Fruit fly (Drosophila melanogaster) ovary, adult (tissue): Measurements from ENCODE around the gene syd.

ENCODE experiments used
- CG17801 ChIP-seq: fragments of 200-800 bp; optimal IDR thresholded peaks from 2 replicates; lab custom pipeline; 2019; ENCODE audit warnings: missing biosample characterization, mild to moderate bottlenecking, missing genetic modification characterization, moderate library complexity; ENCODE audit not compliant: partially characterized antibody

The syd gene

dm6 chr3L:7935933-7936494, at the start of gene syd, which contains the start of gene Srp9:
TSS of gene syd (minus strand) at chr3L:7936120.
TSS of gene Srp9 (plus strand) at chr3L:7936373.
- TF ChIP-seq CG17801 (GFP tag; lab: Kevin White, UChicago) = peak; percentile 16

DNA sequence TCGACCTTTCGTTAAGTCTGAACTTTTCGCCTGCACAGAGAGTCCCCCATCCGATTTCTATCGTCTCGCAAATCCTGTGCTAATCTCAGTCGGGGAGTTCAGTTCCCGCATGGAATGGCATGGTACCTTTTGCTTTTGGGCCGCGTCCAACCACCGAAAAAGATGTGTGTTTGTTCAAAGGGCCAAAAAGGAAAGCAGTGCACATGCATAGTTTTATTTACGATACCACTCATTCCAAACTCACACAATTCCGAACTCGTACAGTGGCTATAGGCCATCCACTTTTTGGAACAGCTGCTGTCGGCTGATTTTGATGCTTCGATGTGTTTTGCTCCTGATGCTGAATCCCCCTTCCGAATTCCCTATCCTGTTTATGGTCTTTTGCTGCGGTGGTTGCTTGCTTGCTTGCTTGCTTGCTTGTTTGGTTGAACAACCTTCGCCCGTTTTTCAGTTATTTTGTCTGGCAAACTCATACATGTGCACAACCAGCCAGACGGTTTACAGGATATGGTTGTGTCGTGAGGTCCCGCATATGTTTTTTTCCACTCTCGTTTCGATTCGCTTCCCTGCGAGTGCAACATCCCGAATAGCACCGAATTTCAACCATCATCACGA, 48.8 kb upstream of the syd start:
- no peak for TF ChIP-seq CG17801 (GFP tag; lab: Kevin White, UChicago)

DNA sequence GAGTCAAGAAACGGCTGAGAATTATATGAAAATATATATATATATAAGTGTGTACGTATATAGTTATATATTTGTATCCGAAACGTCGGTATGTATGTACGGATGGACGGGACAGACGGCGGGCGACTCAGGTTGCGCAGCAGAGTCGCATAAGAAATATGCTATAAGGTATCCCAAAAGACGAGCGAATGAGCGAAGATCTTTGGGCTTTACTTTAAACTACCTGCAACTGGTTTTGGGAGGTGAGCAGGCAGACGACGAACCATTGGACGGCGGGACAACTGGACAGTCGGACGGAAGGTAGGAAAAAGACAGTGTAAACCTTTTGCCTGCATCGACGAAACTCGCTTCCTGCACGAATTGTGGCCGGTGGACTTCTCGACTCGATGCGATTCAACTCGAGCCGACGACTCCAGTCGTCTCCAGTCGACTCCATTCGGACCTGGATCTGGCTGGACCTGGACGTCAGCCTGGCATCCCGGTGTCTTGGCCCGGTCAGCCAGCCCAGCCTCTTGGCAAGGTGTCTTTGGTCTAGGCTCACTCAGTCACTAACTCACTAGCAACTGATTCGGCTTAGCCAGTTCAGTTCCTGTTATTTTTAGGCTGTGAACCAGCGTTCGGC, 47.8 kb upstream of the syd start:
- TF ChIP-seq CG17801 (GFP tag; lab: Kevin White, UChicago) = no peak

DNA sequence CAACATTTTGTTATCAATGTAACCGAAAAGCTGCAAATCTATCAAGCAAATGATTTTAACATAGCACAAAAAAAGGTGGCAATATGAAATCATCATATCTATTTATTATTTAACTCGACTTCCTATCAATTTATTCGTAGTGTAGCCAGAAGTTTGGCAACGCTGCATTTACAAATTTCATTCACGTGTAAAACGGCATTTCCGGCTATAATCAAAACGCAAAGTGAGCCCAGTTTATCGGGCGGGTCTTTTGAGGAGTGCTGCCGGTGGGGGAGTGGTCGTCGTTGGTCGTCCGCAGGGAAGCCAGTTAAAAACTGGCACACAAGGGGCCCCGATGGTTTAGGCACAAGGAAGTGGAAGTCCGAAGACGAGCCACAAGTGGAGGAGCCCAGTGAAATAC, 46.0 kb upstream of the syd start:
- no peak for TF ChIP-seq CG17801 (GFP tag; lab: Kevin White, UChicago)

- no peak for TF ChIP-seq CG17801 (GFP tag; lab: Kevin White, UChicago)
Observed at dm6 chr3L:7981228-7981854, 45.4 kb upstream of the syd start.

- TF ChIP-seq CG17801 (GFP tag; lab: Kevin White, UChicago) = peak; percentile 54
Observed at dm6 chr3L:7978777-7979649, 43.1 kb upstream of the syd start, which contains the start of gene nmo. TSS of gene nmo (plus strand) at chr3L:7979046.

- no peak for TF ChIP-seq CG17801 (GFP tag; lab: Kevin White, UChicago)
Observed at dm6 chr3L:7978550-7978776, 42.5 kb upstream of the syd start, which contains the start of gene Pop4. TSS of gene Pop4 (minus strand) at chr3L:7978650.

dm6 chr3L:7976081-7976483, 40.2 kb upstream of the syd start, which contains the start of the genes HP4 and CG8209:
TSS of gene HP4 (minus strand) at chr3L:7976154.
TSS of gene CG8209 (plus strand) at chr3L:7976406.
- peak; percentile 88 for TF ChIP-seq CG17801 (GFP tag; lab: Kevin White, UChicago)

- TF ChIP-seq CG17801 (GFP tag; lab: Kevin White, UChicago) = no peak
Observed at dm6 chr3L:7974671-7975281, 38.9 kb upstream of the syd start, which contains the start of gene CG8042. TSS of gene CG8042 (minus strand) at chr3L:7974991.

DNA sequence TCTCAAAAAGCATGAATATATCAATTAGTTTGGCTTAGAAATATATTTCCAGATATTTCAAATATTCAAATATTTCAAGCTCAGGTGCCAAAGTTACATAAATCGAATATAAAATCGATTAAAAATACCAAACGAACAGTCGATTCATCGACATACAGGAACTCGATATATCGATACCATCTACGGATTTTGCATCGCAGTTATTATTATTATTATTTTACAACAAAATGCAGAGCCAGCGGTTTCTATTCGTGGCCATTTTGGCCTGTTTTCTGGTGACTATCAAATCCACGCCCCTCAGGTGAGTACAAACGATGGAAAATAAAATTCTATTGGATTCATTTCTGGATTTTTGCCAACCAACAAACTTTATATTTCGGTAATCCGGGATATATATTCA, 34.5 kb upstream of the syd start, which contains the start of gene RNaseX25:
Gene RNaseX25, plus strand, starts transcription at position 147 of the 400 bp plus-strand sequence.
- TF ChIP-seq CG17801 (GFP tag; lab: Kevin White, UChicago) = peak; percentile 65

DNA sequence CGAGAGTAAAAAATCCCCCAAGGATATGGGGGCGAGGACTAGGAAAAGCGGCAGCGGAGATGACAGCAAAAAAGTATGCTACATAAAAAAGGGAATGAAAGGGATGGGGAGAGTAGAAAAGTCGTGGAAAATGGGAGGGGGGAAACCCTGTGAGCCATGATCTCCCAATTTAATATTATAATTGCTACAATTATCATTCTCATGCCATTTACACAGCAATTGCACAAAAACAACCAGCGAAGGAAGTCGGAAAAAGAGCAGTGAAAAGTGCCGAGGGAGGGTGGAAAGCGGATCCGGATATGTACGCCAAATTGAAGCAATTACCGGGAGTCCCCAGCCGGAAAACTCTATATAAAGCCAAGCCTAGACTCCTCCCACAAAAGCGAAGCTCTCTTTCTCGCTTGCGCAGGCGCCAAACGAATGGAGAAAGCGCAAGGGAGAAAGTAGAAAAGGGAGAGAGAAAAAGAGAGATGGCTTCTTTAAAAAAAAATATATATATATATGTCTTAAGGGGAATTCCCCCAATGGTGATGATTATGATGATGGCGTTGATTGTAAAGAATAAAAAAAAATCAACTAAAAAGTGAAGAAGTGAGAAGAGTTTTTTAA, 32.6 kb upstream of the syd start:
- TF ChIP-seq CG17801 (GFP tag; lab: Kevin White, UChicago) = no peak

- no peak for TF ChIP-seq CG17801 (GFP tag; lab: Kevin White, UChicago)
Observed at dm6 chr3L:7967203-7967602, 31.3 kb upstream of the syd start.

DNA sequence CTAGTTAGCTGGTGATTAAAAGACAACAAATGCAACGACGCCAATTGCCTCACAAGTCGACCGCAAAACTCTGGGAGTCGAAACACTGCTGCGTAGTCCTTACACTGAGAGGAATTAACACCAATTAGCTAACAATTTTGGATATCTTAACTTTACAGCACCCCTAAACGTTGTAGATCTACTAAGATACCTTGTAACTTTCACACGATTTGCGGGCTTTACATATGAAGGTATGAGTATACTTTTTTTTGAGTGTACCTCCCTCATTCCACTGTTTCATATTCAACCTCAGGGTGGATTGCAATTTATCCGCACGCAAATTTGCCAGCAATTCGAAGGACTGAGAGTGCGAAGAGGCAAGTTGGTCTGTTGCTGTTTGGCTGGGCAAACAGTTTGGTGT, 27.6 kb upstream of the syd start:
- TF ChIP-seq CG17801 (GFP tag; lab: Kevin White, UChicago) = no peak

dm6 chr3L:7963022-7963421, 27.1 kb upstream of the syd start:
- no peak for TF ChIP-seq CG17801 (GFP tag; lab: Kevin White, UChicago)
